Worm (Caenorhabditis elegans): Measurements from ENCODE around the gene F47G3.3.
A peak's percentile ranks its signal among the peaks of the same experiment; 100 is the strongest.

F47G3.3 gene

ce11 chrX:2375300-2376035 is at the start of gene F47G3.3:
TSS of gene F47G3.3 (plus strand) at chrX:2375985.
- TF ChIP-seq F49E8.2 (tag; optimal IDR thresholded peaks at IDR 0.05; ENCODE audit: borderline replicate concordance) (no peak), egl-43 (GFP tag; IDR thresholded peaks at IDR 0.05) (no peak), spr-3 (GFP tag; optimal IDR thresholded peaks at IDR 0.05) (no peak), aha-1 (tag) (peak; percentile 60), attf-4 (tag; optimal IDR thresholded peaks at IDR 0.05) (no peak), F26F4.8 (GFP tag; conservative IDR thresholded peaks at IDR 0.05) (no peak), lin-39 (tag; optimal IDR thresholded peaks at IDR 0.05) (no peak)

ce11 chrX:2328873-2329272 is 46.9 kb upstream of the F47G3.3 start:
- TF ChIP-seq dve-1 (tag; optimal IDR thresholded peaks at IDR 0.05; ENCODE audit: insufficient read depth) (peak; percentile 26), daf-8 (GFP tag; IDR thresholded peaks at IDR 0.05) (no peak), lin-29 (GFP tag; IDR thresholded peaks at IDR 0.05) (no peak), daf-16 (GFP tag; optimal IDR thresholded peaks at IDR 0.05) (peak in 1 of 2 experiments; percentile 53), daf-16 (tag; optimal IDR thresholded peaks at IDR 0.05) (peak; percentile 51), daf-19 (GFP tag; conservative IDR thresholded peaks at IDR 0.05) (no peak), snpc-1.2 (GFP tag; IDR thresholded peaks at IDR 0.05) (peak; percentile 79; the same call in 1 of the 2 replicates), duxl-1 (tag; optimal IDR thresholded peaks at IDR 0.05; ENCODE audit: poor library complexity) (peak; percentile 8), snpc-4 (tag; optimal IDR thresholded peaks at IDR 0.05) (peak; percentile 86), lsy-2 (tag; optimal IDR thresholded peaks at IDR 0.05) (peak in 1 of 2 experiments; percentile 41), mep-1 (tag; optimal IDR thresholded peaks at IDR 0.05) (peak; percentile 10), lin-13 (GFP tag; optimal IDR thresholded peaks at IDR 0.05) (peak; percentile 23), mdt-29 (GFP tag; IDR thresholded peaks at IDR 0.05) (peak; percentile 56; the same call in 1 of the 2 replicates), D1046.2 (GFP tag; IDR thresholded peaks at IDR 0.05) (no peak), madf-5 (GFP tag; IDR thresholded peaks at IDR 0.05) (no peak), nhr-102 (tag; optimal IDR thresholded peaks at IDR 0.05) (peak; percentile 66), mes-2 (tag; optimal IDR thresholded peaks at IDR 0.05; ENCODE audit: poor library complexity, severe bottlenecking) (peak; percentile 67), dmd-9 (GFP tag; IDR thresholded peaks at IDR 0.05) (no peak), T20F7.1 (GFP tag; optimal IDR thresholded peaks at IDR 0.05) (no peak), hlh-11 (tag; optimal IDR thresholded peaks at IDR 0.05) (peak; percentile 24), lin-1 (GFP tag; IDR thresholded peaks at IDR 0.05) (no peak), mdl-1 (tag; optimal IDR thresholded peaks at IDR 0.05) (no peak), nhr-111 (GFP tag; optimal IDR thresholded peaks at IDR 0.05) (no peak), ama-1 (optimal IDR thresholded peaks at IDR 0.05) (peak; percentile 85), ceh-44 (GFP tag; IDR thresholded peaks at IDR 0.05) (peak; percentile 7; the same call in 1 of the 2 replicates), lin-38 (GFP tag; IDR thresholded peaks at IDR 0.05) (peak; percentile 39), aha-1 (tag) (peak; percentile 94), vab-7 (GFP tag; IDR thresholded peaks at IDR 0.05) (0 out of 2 replicates have a peak, but pooled peaks have one; percentile 8), aly-2 (tag; optimal IDR thresholded peaks at IDR 0.05) (no peak), hlh-30 (tag; optimal IDR thresholded peaks at IDR 0.05; ENCODE audit: insufficient read depth) (peak; percentile 29), zip-11 (GFP tag; IDR thresholded peaks at IDR 0.05) (no peak)

- TF ChIP-seq skn-1 (tag; optimal IDR thresholded peaks at IDR 0.05) (no peak), unc-62 (GFP tag; optimal IDR thresholded peaks at IDR 0.05 in 1 of 2) (peak in 1 of 2 experiments; percentile 24), unc-62 (tag; optimal IDR thresholded peaks at IDR 0.05) (no peak), nhr-102 (tag; optimal IDR thresholded peaks at IDR 0.05) (no peak), aha-1 (tag) (peak; percentile 95), ceh-44 (GFP tag; IDR thresholded peaks at IDR 0.05) (no peak)
These were observed 45.3 kb upstream of the F47G3.3 start for ce11 chrX:2330494-2330893.
